Fruit fly (Drosophila melanogaster) whole organism, pupa: ENCODE data around the gene UbcE2H.
A peak's percentile ranks its signal among the peaks of the same experiment; 100 is the strongest.

Experiments used
- CG13204 ChIP-seq: fragments of 200-800 bp; sonication (Bioruptor generic); optimal IDR thresholded peaks from 2 replicates; lab custom pipeline; 2018; ENCODE audit warnings: missing biosample characterization, mild to moderate bottlenecking, missing genetic modification characterization, moderate library complexity
- CG14655 ChIP-seq: fragments of 200-800 bp; sonication (Bioruptor generic); optimal IDR thresholded peaks from 3 replicates; lab custom pipeline; 2017; ENCODE audit warnings: mild to moderate bottlenecking, missing biosample characterization, missing genetic modification reagents, missing genetic modification characterization
- CG15710 ChIP-seq: fragments of 200-800 bp; sonication (Bioruptor generic); optimal IDR thresholded peaks from 2 replicates; lab custom pipeline; 2018; ENCODE audit warnings: missing biosample characterization, mild to moderate bottlenecking, missing genetic modification characterization, moderate library complexity
- CG8159 ChIP-seq: fragments of 200-800 bp; sonication (Bioruptor generic); optimal IDR thresholded peaks from 3 replicates; lab custom pipeline; 2018; ENCODE audit warnings: missing biosample characterization, mild to moderate bottlenecking, missing genetic modification characterization, moderate library complexity
- CG9948 ChIP-seq: fragments of 200-800 bp; sonication (Bioruptor generic); optimal IDR thresholded peaks from 2 replicates; lab custom pipeline; 2018; ENCODE audit warnings: missing biosample characterization, mild to moderate bottlenecking, missing genetic modification characterization, moderate library complexity
- EcR ChIP-seq: fragments of 200-800 bp; sonication (Bioruptor generic); optimal IDR thresholded peaks from 3 replicates; lab custom pipeline; 2019; ENCODE audit warnings: missing biosample characterization, missing genetic modification characterization, mild to moderate bottlenecking, moderate library complexity, missing genetic modification reagents
- Pif1A ChIP-seq: fragments of 200-800 bp; sonication (Bioruptor generic); optimal IDR thresholded peaks from 3 replicates; lab custom pipeline; 2016; ENCODE audit warnings: missing biosample characterization, missing genetic modification characterization
- gl ChIP-seq: fragments of 200-800 bp; sonication (Bioruptor generic); optimal IDR thresholded peaks from 2 replicates; lab custom pipeline; 2018; ENCODE audit warnings: missing biosample characterization, mild to moderate bottlenecking, missing genetic modification characterization
- rn ChIP-seq: fragments of 200-800 bp; sonication (Bioruptor generic); IDR thresholded peaks from 2 replicates; pipeline ENCODE4 v1.3.6; 2022; ENCODE audit warnings: missing biosample characterization, missing genetic modification characterization

dm6 chrX:8063223-8063674 is 30.6 kb downstream of the UbcE2H start:
- no peak for TF ChIP-seq CG14655
- peak; percentile 25 for TF ChIP-seq CG9948
- TF ChIP-seq gl = peak; percentile 74
- TF ChIP-seq CG13204 = no peak
- peak; percentile 84 for TF ChIP-seq Pif1A (GFP tag; lab: Kevin White, UChicago)
- TF ChIP-seq EcR = no peak
- TF ChIP-seq CG15710 (tag; lab: Kevin White, UChicago) = peak; percentile 55
- TF ChIP-seq CG8159 (tag; lab: Kevin White, UChicago) = peak; percentile 51
- TF ChIP-seq rn (GFP tag; lab: Robert Waterston, UW) = 0 out of 2 replicates have a peak, but pooled peaks have one; percentile 10
